Fruit fly (Drosophila melanogaster) whole organism, embryonic: ENCODE data around the gene CG13239.
A peak's percentile ranks its signal among the peaks of the same experiment; 100 is the strongest.

ENCODE experiments used
- B-H2 ChIP-seq: fragments of 200-800 bp; sonication (Bioruptor generic); optimal IDR thresholded peaks from 2 replicates; lab custom pipeline; 2018; ENCODE audit warnings: missing biosample characterization, mild to moderate bottlenecking, missing genetic modification characterization
- BEAF-32 ChIP-seq: fragments of 200-800 bp; sonication (Bioruptor generic); optimal IDR thresholded peaks from 3 replicates; lab custom pipeline; 2017; ENCODE audit warnings: missing biosample characterization, missing genetic modification characterization, mild to moderate bottlenecking, moderate library complexity, missing genetic modification reagents
- CG10462 ChIP-seq: fragments of 200-800 bp; sonication (Bioruptor generic); optimal IDR thresholded peaks from 2 replicates; lab custom pipeline; 2016; ENCODE audit warnings: missing biosample characterization, missing genetic modification characterization
- CG11398 ChIP-seq: fragments of 200-800 bp; sonication (Bioruptor generic); optimal IDR thresholded peaks from 2 replicates; lab custom pipeline; 2016; ENCODE audit warnings: missing biosample characterization, missing genetic modification characterization
- CG11456 ChIP-seq: fragments of 200-800 bp; sonication (Bioruptor generic); IDR thresholded peaks from 3 replicates; pipeline ENCODE4 v1.3.6; 2022; ENCODE audit warnings: missing biosample characterization, missing genetic modification characterization
- CG12104 ChIP-seq: fragments of 200-800 bp; sonication (Bioruptor generic); optimal IDR thresholded peaks from 3 replicates; lab custom pipeline; 2016; ENCODE audit warnings: missing biosample characterization, missing genetic modification characterization
- CG12219 ChIP-seq: fragments of 200-800 bp; sonication (Bioruptor generic); optimal IDR thresholded peaks from 3 replicates; lab custom pipeline; 2018; ENCODE audit warnings: missing biosample characterization, mild to moderate bottlenecking, missing genetic modification characterization
- CG12769 ChIP-seq: fragments of 200-800 bp; sonication (Bioruptor generic); optimal IDR thresholded peaks from 2 replicates; lab custom pipeline; 2019; ENCODE audit warnings: missing biosample characterization, mild to moderate bottlenecking, missing genetic modification characterization, moderate library complexity
- CG14050 ChIP-seq: fragments of 200-800 bp; sonication (Bioruptor generic); IDR thresholded peaks from 3 replicates; pipeline ENCODE4 v1.3.6; 2022; ENCODE audit warnings: missing biosample characterization, missing genetic modification characterization
- CG14860 ChIP-seq: fragments of 200-800 bp; sonication (Bioruptor generic); IDR thresholded peaks from 3 replicates; pipeline ENCODE4 v1.3.6; 2022; ENCODE audit warnings: missing biosample characterization, missing genetic modification characterization; ENCODE audit not compliant: partially characterized antibody
- CG15269 ChIP-seq: fragments of 200-800 bp; sonication (Bioruptor generic); optimal IDR thresholded peaks from 2 replicates; lab custom pipeline; 2018; ENCODE audit warnings: missing biosample characterization, mild to moderate bottlenecking, missing genetic modification characterization, moderate library complexity
- CG17385 ChIP-seq: fragments of 200-800 bp; sonication (Bioruptor generic); optimal IDR thresholded peaks from 3 replicates; lab custom pipeline; 2018; ENCODE audit warnings: missing biosample characterization, mild to moderate bottlenecking, missing genetic modification characterization
- CG18011 ChIP-seq: fragments of 200-800 bp; sonication (Bioruptor generic); optimal IDR thresholded peaks from 2 replicates; lab custom pipeline; 2017; ENCODE audit warnings: missing biosample characterization, missing genetic modification characterization, mild to moderate bottlenecking, moderate library complexity, missing genotype
- CG2120 ChIP-seq: fragments of 200-800 bp; sonication (Bioruptor generic); optimal IDR thresholded peaks from 3 replicates; lab custom pipeline; 2016; ENCODE audit warnings: missing biosample characterization, missing genetic modification characterization
- CG2712 ChIP-seq: fragments of 200-800 bp; optimal IDR thresholded peaks from 3 replicates; lab custom pipeline; 2019; ENCODE audit warnings: missing biosample characterization, mild to moderate bottlenecking, missing genetic modification characterization, moderate library complexity
- CG42726 ChIP-seq: fragments of 200-800 bp; sonication (Bioruptor generic); IDR thresholded peaks from 2 replicates; pipeline ENCODE4 v1.3.6; 2022; ENCODE audit warnings: missing biosample characterization, missing genetic modification characterization; ENCODE audit not compliant: partially characterized antibody
- CG4730 ChIP-seq: fragments of 200-800 bp; sonication (Bioruptor generic); IDR thresholded peaks from 2 replicates; pipeline ENCODE4 v1.3.6; 2022; ENCODE audit warnings: missing biosample characterization, missing genetic modification characterization
- CG5245 ChIP-seq: fragments of 200-800 bp; sonication (Bioruptor generic); optimal IDR thresholded peaks from 3 replicates; lab custom pipeline; 2016; ENCODE audit warnings: missing biosample characterization, missing genetic modification characterization
- CG7839 ChIP-seq: fragments of 200-800 bp; sonication (Bioruptor generic); optimal IDR thresholded peaks from 3 replicates; lab custom pipeline; 2018; ENCODE audit warnings: missing biosample characterization, mild to moderate bottlenecking, missing genetic modification characterization, moderate library complexity
- CG7928 ChIP-seq: fragments of 200-800 bp; sonication (Bioruptor generic); optimal IDR thresholded peaks from 2 replicates; lab custom pipeline; 2017; ENCODE audit warnings: missing biosample characterization, mild to moderate bottlenecking, missing genetic modification characterization
- CG8359 ChIP-seq: fragments of 200-800 bp; sonication (Bioruptor generic); optimal IDR thresholded peaks from 2 replicates; lab custom pipeline; 2017; ENCODE audit warnings: missing biosample characterization, mild to moderate bottlenecking, missing genetic modification characterization, borderline replicate concordance
- CG9727 ChIP-seq: fragments of 200-800 bp; sonication (Bioruptor generic); optimal IDR thresholded peaks from 3 replicates; lab custom pipeline; 2017; ENCODE audit warnings: missing biosample characterization, mild to moderate bottlenecking, missing genetic modification characterization
- GATAe ChIP-seq: fragments of 200-800 bp; sonication (Bioruptor generic); conservative IDR thresholded peaks from 2 replicates; pipeline ENCODE4 v1.3.6; 2022; ENCODE audit warnings: missing biosample characterization, missing genetic modification characterization
- Gug ChIP-seq: fragments of 200-800 bp; sonication (Bioruptor generic); IDR thresholded peaks from 4 replicates; pipeline ENCODE4 v1.3.6; 2022; ENCODE audit warnings: missing biosample characterization, missing genetic modification characterization
- HLH4C ChIP-seq: fragments of 200-800 bp; sonication (Bioruptor generic); IDR thresholded peaks from 3 replicates; pipeline ENCODE4 v1.3.6; 2022; ENCODE audit warnings: missing biosample characterization, missing genetic modification characterization; ENCODE audit not compliant: partially characterized antibody
- Pdp1 ChIP-seq, 2 experiments: fragments of 200-800 bp; sonication (Bioruptor generic); optimal IDR thresholded peaks; 3 replicates each; lab custom pipeline; 2016; ENCODE audit warnings: missing biosample characterization in 2 of 2, missing genetic modification characterization in 2 of 2, mild to moderate bottlenecking in 1 of 2, moderate library complexity in 1 of 2
- Scr ChIP-seq: fragments of 200-800 bp; sonication (Bioruptor generic); IDR thresholded peaks from 2 replicates; pipeline ENCODE4 v1.3.6; 2022; ENCODE audit warnings: missing biosample characterization, missing genetic modification characterization; ENCODE audit not compliant: partially characterized antibody
- Side ChIP-seq: fragments of 200-800 bp; sonication (Bioruptor generic); optimal IDR thresholded peaks from 2 replicates; lab custom pipeline; 2016; ENCODE audit warnings: missing biosample characterization, missing genetic modification characterization
- Stat92E ChIP-seq, 3 experiments: fragments of >200 bp in 2 of 3; fragments of 200-800 bp in 1 of 3; sonication (Bioruptor generic) in 1 of 3; optimal IDR thresholded peaks; 2 replicates each; lab custom pipeline; 2017 to 2019; ENCODE audit warnings: missing biosample characterization in 3 of 3, missing genetic modification characterization in 3 of 3, mild to moderate bottlenecking in 1 of 3, moderate library complexity in 1 of 3
- chinmo ChIP-seq: fragments of 200-800 bp; sonication (Bioruptor generic); IDR thresholded peaks from 4 replicates; pipeline ENCODE4 v1.3.6; 2022; ENCODE audit warnings: missing biosample characterization, missing genetic modification characterization; ENCODE audit not compliant: partially characterized antibody
- ci ChIP-seq: fragments of 200-800 bp; sonication (Bioruptor generic); IDR thresholded peaks from 3 replicates; pipeline ENCODE4 v1.3.6; 2022; ENCODE audit warnings: missing biosample characterization, missing genetic modification characterization
- dm ChIP-seq: fragments of 200-800 bp; sonication (Bioruptor generic); optimal IDR thresholded peaks from 3 replicates; lab custom pipeline; 2016; ENCODE audit warnings: missing biosample characterization, missing genetic modification characterization
- ems ChIP-seq: fragments of 200-800 bp; sonication (Bioruptor generic); optimal IDR thresholded peaks from 3 replicates; lab custom pipeline; 2016; ENCODE audit warnings: missing biosample characterization, missing genetic modification characterization
- fru ChIP-seq: fragments of >200 bp; optimal IDR thresholded peaks from 2 replicates; lab custom pipeline; 2017
- gsb ChIP-seq: fragments of 200-800 bp; sonication (Bioruptor generic); IDR thresholded peaks from 2 replicates; pipeline ENCODE4 v1.3.6; 2022; ENCODE audit warnings: missing biosample characterization, missing genetic modification characterization
- ham ChIP-seq: fragments of 200-800 bp; sonication (Bioruptor generic); IDR thresholded peaks from 2 replicates; pipeline ENCODE4 v1.3.6; 2022; ENCODE audit warnings: missing biosample characterization, missing genetic modification characterization
- ind ChIP-seq: fragments of 200-800 bp; sonication (Bioruptor generic); optimal IDR thresholded peaks from 3 replicates; lab custom pipeline; 2016; ENCODE audit warnings: missing biosample characterization, missing genetic modification characterization
- kay ChIP-seq: fragments of 200-800 bp; sonication (Bioruptor generic); optimal IDR thresholded peaks from 2 replicates; lab custom pipeline; 2016; ENCODE audit warnings: missing biosample characterization, missing genetic modification characterization
- lilli ChIP-seq: fragments of 200-800 bp; sonication (Bioruptor generic); optimal IDR thresholded peaks from 3 replicates; lab custom pipeline; 2016; ENCODE audit warnings: missing biosample characterization, missing genetic modification characterization
- oc ChIP-seq: fragments of 200-800 bp; sonication (Bioruptor generic); optimal IDR thresholded peaks from 2 replicates; lab custom pipeline; 2018; ENCODE audit warnings: missing biosample characterization, mild to moderate bottlenecking, missing genetic modification characterization, moderate library complexity
- otp ChIP-seq: fragments of 200-800 bp; sonication (Bioruptor generic); IDR thresholded peaks from 3 replicates; pipeline ENCODE4, ENCODE4 v1.3.6; 2022; ENCODE audit warnings: missing biosample characterization, missing genetic modification characterization
- p53 ChIP-seq: fragments of 200-800 bp; sonication (Bioruptor generic); optimal IDR thresholded peaks from 2 replicates; lab custom pipeline; 2016; ENCODE audit warnings: missing biosample characterization, missing genetic modification characterization
- pan ChIP-seq, 4 experiments: fragments of >200 bp in 3 of 4; fragments of 200-800 bp in 1 of 4; sonication (Bioruptor generic) in 1 of 4; optimal IDR thresholded peaks in 3 of 4; IDR thresholded peaks in 1 of 4; 2 replicates each; pipeline versions ENCODE4 v1.3.6 to Lab custom; 2017 to 2022; ENCODE audit warnings: missing biosample characterization in 2 of 4, missing genetic modification characterization in 2 of 4, mixed read lengths in 1 of 4
- pnt ChIP-seq: fragments of 200-800 bp; sonication (Bioruptor generic); optimal IDR thresholded peaks from 3 replicates; lab custom pipeline; 2016; ENCODE audit warnings: missing biosample characterization, missing genetic modification characterization
- psq ChIP-seq: fragments of 200-800 bp; sonication (Bioruptor generic); optimal IDR thresholded peaks from 2 replicates; lab custom pipeline; 2017; ENCODE audit warnings: missing biosample characterization, missing genetic modification characterization
- sens ChIP-seq: fragments of 200-800 bp; sonication (Bioruptor generic); peaks from one replicate; lab custom pipeline; 2016; ENCODE audit warnings: missing biosample characterization, missing genetic modification characterization
- sqz ChIP-seq: fragments of 200-800 bp; sonication (Bioruptor generic); optimal IDR thresholded peaks from 3 replicates; lab custom pipeline; 2018; ENCODE audit warnings: missing biosample characterization, mild to moderate bottlenecking, missing genetic modification characterization
- ssp ChIP-seq: fragments of 200-800 bp; sonication (Bioruptor generic); IDR thresholded peaks from 2 replicates; pipeline ENCODE4 v1.3.6; 2022; ENCODE audit warnings: missing biosample characterization, missing genetic modification characterization
- zfh1 ChIP-seq: fragments of 200-800 bp; sonication (Bioruptor generic); IDR thresholded peaks from 3 replicates; pipeline ENCODE4 v1.3.6; 2022; ENCODE audit warnings: missing biosample characterization, missing genetic modification characterization

Gene CG13239

DNA sequence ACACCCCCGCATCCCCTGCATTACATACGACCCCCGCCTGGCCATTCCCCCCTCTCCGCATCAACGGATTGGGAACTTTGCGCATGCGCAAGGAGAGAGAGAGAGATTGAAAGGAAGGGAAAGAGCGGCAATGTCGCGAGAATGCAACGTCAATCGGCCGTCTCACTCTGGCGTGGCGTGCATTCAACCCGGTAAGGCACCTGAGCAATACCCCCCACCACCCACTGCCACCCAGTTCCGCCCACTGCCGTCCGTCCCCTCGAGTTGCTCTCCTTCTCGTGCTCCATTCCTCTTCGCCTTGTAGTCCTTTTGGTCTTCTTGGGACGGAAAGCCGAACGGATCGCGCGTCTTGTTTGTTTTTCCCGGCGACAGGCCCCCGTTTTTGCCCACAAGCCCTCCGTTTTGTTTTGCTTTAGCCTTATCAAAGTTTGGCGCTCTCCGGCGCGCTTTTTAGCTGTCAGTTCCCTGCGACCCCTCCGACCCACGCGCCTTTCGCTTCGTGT, 20.8 kb upstream of the CG13239 start (continued):
- TF ChIP-seq CG10462 (GFP tag; lab: Kevin White, UChicago) (no peak), pan (optimal IDR thresholded peaks at IDR 0.05; lab: Kevin White, UChicago) (no peak), pan (GFP tag; optimal IDR thresholded peaks at IDR 0.05 in 1 of 2, IDR thresholded peaks at IDR 0.05 in 1 of 2) (no peak), GATAe (0 out of 2 replicates have a peak, but pooled peaks have one; percentile 21), CG14860 (GFP tag; lab: Robert Waterston, UW) (0 out of 3 replicates have a peak, but pooled peaks have one; percentile 30), Pdp1 (GFP tag; optimal IDR thresholded peaks at IDR 0.05; lab: Kevin White, UChicago) (no peak), sqz (no peak), CG8359 (GFP tag; lab: Kevin White, UChicago) (no peak), CG11456 (0 out of 3 replicates have a peak, but pooled peaks have one; percentile 37), CG11398 (GFP tag; lab: Kevin White, UChicago) (no peak), CG14050 (GFP tag; lab: Robert Waterston, UW) (no peak), zfh1 (GFP tag; lab: Robert Waterston, UW) (no peak), Side (GFP tag; lab: Kevin White, UChicago) (no peak), kay (GFP tag; lab: Kevin White, UChicago) (no peak)

DNA sequence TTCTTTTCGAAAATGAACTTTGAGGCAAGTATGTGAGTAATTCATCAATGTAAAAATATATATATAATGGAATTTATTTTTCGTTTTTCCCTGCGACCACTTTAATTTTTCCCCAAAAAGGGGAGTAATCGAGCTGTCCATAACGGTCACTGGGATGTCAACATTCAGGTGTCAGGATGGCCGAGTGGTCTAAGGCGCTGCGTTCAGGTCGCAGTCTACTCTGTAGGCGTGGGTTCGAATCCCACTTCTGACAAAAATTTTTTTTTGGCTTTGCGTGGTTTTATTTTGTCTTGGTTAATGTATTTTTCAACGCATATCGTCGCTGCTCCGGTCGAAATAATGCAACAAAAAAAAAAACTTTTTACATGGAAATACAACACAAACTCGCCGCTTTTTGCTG, 17.5 kb upstream of the CG13239 start:
- TF ChIP-seq lilli (GFP tag; lab: Kevin White, UChicago), result no peak
- TF ChIP-seq BEAF-32 (GFP tag; lab: Kevin White, UChicago), result no peak
- no peak for TF ChIP-seq B-H2 (GFP tag; lab: Kevin White, UChicago)
- TF ChIP-seq pnt (GFP tag; lab: Kevin White, UChicago), result no peak
- TF ChIP-seq CG7839, result no peak
- no peak for TF ChIP-seq Stat92E (GFP tag; optimal IDR thresholded peaks at IDR 0.05; lab: Kevin White, UChicago)
- TF ChIP-seq CG12104 (GFP tag; lab: Kevin White, UChicago), result no peak
- TF ChIP-seq CG15269 (tag; lab: Kevin White, UChicago), result no peak
- TF ChIP-seq CG5245, result no peak
- TF ChIP-seq CG17385 (GFP tag; lab: Kevin White, UChicago), result no peak
- TF ChIP-seq chinmo, result no peak
- TF ChIP-seq otp (GFP tag; lab: Robert Waterston, UW), result no peak
- peak; percentile 77 for TF ChIP-seq CG14860 (GFP tag; lab: Robert Waterston, UW)
- TF ChIP-seq ham (GFP tag; lab: Robert Waterston, UW), result no peak
- no peak for TF ChIP-seq gsb (GFP tag; lab: Robert Waterston, UW)
- no peak for TF ChIP-seq fru (lab: Kevin White, UChicago)
- TF ChIP-seq ci, result 0 out of 3 replicates have a peak, but pooled peaks have one; percentile 10
- TF ChIP-seq sens (GFP tag; lab: Kevin White, UChicago), result no peak
- no peak for TF ChIP-seq oc (tag; lab: Kevin White, UChicago)
- no peak for TF ChIP-seq Gug
- TF ChIP-seq CG4730 (GFP tag; lab: Robert Waterston, UW), result no peak
- no peak for TF ChIP-seq CG18011 (GFP tag; lab: Kevin White, UChicago)
- no peak for TF ChIP-seq dm (GFP tag; lab: Kevin White, UChicago)
- TF ChIP-seq CG12219 (GFP tag; lab: Kevin White, UChicago), result no peak
- TF ChIP-seq CG7928 (GFP tag; lab: Kevin White, UChicago), result no peak
- TF ChIP-seq CG2120 (GFP tag; lab: Kevin White, UChicago), result no peak
- TF ChIP-seq psq (GFP tag; lab: Kevin White, UChicago), result no peak
- no peak for TF ChIP-seq CG2712 (tag; lab: Kevin White, UChicago)
- TF ChIP-seq CG42726 (GFP tag; lab: Robert Waterston, UW), result peak; percentile 78; the same call in 1 of the 2 replicates
- no peak for TF ChIP-seq ssp (GFP tag; lab: Robert Waterston, UW)
- TF ChIP-seq ems (GFP tag; lab: Kevin White, UChicago), result no peak
- TF ChIP-seq Scr (GFP tag; lab: Robert Waterston, UW), result peak; percentile 67
- no peak for TF ChIP-seq p53
- no peak for TF ChIP-seq CG9727 (GFP tag; lab: Kevin White, UChicago)
- TF ChIP-seq HLH4C, result peak; percentile 74
- TF ChIP-seq CG12769, result no peak
- no peak for TF ChIP-seq ind (GFP tag; lab: Kevin White, UChicago)
